In the genomic region with DNA sequence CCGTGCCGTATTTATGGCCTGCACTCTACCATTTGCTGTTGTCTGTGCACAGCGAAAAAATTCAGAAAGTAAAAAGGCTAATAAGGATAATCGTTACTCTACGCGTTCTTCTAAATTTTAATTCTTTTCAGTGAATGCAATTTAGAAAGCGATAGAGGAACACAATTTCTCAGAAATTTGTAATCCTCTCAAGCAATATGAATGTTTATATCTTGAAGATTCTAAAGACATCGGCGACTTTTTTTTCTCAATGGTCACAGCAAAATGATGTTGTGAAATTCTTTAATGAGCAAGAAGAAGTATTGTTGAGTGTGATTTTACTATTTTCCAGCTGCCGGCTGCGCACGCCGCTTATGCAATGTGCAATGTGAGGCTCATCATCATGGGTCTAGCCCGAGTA, we compare ENCODE assay signal across 1 fruit fly cellular context.
TF ChIP-seq lines count a peak whose summit lies in the region.

No protein-coding gene starts in this region.

TF ChIP-seq in whole organism, prepupa, 60 proteins besides CTCF, POLR2A, EP300 and RAD21 (continued from another document):
- no peak for TF ChIP-seq Hr39 (GFP tag; optimal IDR thresholded peaks at IDR 0.05; lab: Kevin White, UChicago)
- no peak for TF ChIP-seq Ets96B (tag; optimal IDR thresholded peaks at IDR 0.05; lab: Kevin White, UChicago)
- TF ChIP-seq CG1621 (tag; optimal IDR thresholded peaks at IDR 0.05; lab: Kevin White, UChicago): no peak
- 0 out of 3 replicates have a peak, but pooled peaks have one; percentile 8 for TF ChIP-seq CG6163 (GFP tag; IDR thresholded peaks at IDR 0.05; lab: Robert Waterston, UW)
- no peak for TF ChIP-seq CG10669 (GFP tag; optimal IDR thresholded peaks at IDR 0.05; lab: Kevin White, UChicago)
- TF ChIP-seq lz (GFP tag; optimal IDR thresholded peaks at IDR 0.05; lab: Kevin White, UChicago): no peak
- no peak for TF ChIP-seq CG11294 (GFP tag; IDR thresholded peaks at IDR 0.05; lab: Robert Waterston, UW)
- no peak for TF ChIP-seq Hr38 (GFP tag; optimal IDR thresholded peaks at IDR 0.05; lab: Kevin White, UChicago)
- TF ChIP-seq acj6 (GFP tag; optimal IDR thresholded peaks at IDR 0.05; lab: Kevin White, UChicago): peak; percentile 13
- TF ChIP-seq Eip75B (GFP tag; optimal IDR thresholded peaks at IDR 0.05; lab: Kevin White, UChicago): no peak
- TF ChIP-seq Lpt (GFP tag; optimal IDR thresholded peaks at IDR 0.05; lab: Kevin White, UChicago): no peak
- no peak for TF ChIP-seq Smox (GFP tag; optimal IDR thresholded peaks at IDR 0.05; lab: Kevin White, UChicago)
- TF ChIP-seq CG34406 (GFP tag; optimal IDR thresholded peaks at IDR 0.05; lab: Kevin White, UChicago): no peak
- TF ChIP-seq CG3032 (tag; optimal IDR thresholded peaks at IDR 0.05; lab: Kevin White, UChicago): peak; percentile 2
- no peak for TF ChIP-seq CG3919 (GFP tag; optimal IDR thresholded peaks at IDR 0.05; lab: Kevin White, UChicago)
- no peak for TF ChIP-seq Gug (GFP tag; IDR thresholded peaks at IDR 0.05; lab: Robert Waterston, UW)
- TF ChIP-seq net (GFP tag; optimal IDR thresholded peaks at IDR 0.05; lab: Kevin White, UChicago): no peak
- TF ChIP-seq CG32006 (GFP tag; optimal IDR thresholded peaks at IDR 0.05; lab: Kevin White, UChicago): peak; percentile 73
TF ChIP-seq in whole organism, prepupa: peak in this region for 17.
